Worm (Caenorhabditis elegans): ENCODE results near the gene C07G1.6.

DNA sequence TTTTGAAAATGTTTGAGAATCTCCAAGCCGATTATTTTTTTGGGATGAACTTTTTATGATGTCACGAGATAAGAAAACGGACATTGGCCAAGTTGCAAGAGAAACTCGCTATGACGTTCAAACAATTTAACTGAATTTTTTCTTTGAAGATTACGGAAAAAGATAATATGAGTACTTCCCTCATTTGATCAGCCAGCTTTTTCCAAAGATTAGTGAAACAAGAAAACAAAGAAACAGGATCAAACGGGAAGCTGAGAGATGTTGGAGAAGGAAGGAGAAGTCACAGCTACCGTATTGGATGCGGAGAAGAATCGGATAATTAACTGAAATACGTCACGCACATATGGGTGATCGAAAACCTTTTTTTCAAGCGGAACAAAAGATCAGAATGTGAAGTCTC is 44.0 kb upstream of the C07G1.6 start:
- TF ChIP-seq nhr-120 (GFP tag; IDR thresholded peaks at IDR 0.05) (no peak), zfh-2 (GFP tag; conservative IDR thresholded peaks at IDR 0.05) (no peak), ets-4 (GFP tag; optimal IDR thresholded peaks at IDR 0.05) (no peak), ekl-4 (GFP tag; IDR thresholded peaks at IDR 0.05) (no peak), sea-2 (GFP tag; IDR thresholded peaks at IDR 0.05) (no peak), snpc-4 (GFP tag; optimal IDR thresholded peaks at IDR 0.05) (no peak), snpc-4 (tag; optimal IDR thresholded peaks at IDR 0.05) (no peak), dox-1 (GFP tag; IDR thresholded peaks at IDR 0.05) (no peak), ceh-40 (GFP tag; IDR thresholded peaks at IDR 0.05) (no peak), ztf-6 (GFP tag; IDR thresholded peaks at IDR 0.05) (no peak), F37B4.10 (GFP tag; IDR thresholded peaks at IDR 0.05) (no peak), Y56A3A.18 (GFP tag; IDR thresholded peaks at IDR 0.05) (no peak), mcd-1 (GFP tag; IDR thresholded peaks at IDR 0.05) (no peak), Y67H2A.10 (GFP tag; conservative IDR thresholded peaks at IDR 0.05) (no peak)
